Worm (Caenorhabditis elegans) whole organism, late embryonic: ENCODE measurements around the gene pgl-3.
"Not testable (repeated sequence)": the region's sequence is repeated elsewhere in the genome, so short reads cannot be mapped to it uniquely, and the experiment has no call there.

Experiments used
- C38D4.7 ChIP-seq: fragments of 200-800 bp; sonication (Bioruptor generic); optimal IDR thresholded peaks from 2 replicates; lab custom pipeline; 2018; ENCODE audit warnings: mild to moderate bottlenecking, missing genetic modification characterization, moderate library complexity, missing compliant biosample characterization
- F13H6.1 ChIP-seq: sonication (generic microtip); optimal IDR thresholded peaks from 2 replicates; lab custom pipeline; 2016; ENCODE audit warnings: missing genetic modification characterization, missing compliant biosample characterization
- T23F11.4 ChIP-seq: fragments of 200-800 bp; sonication (Bioruptor generic); optimal IDR thresholded peaks from 2 replicates; lab custom pipeline; 2018; ENCODE audit warnings: mild to moderate bottlenecking, missing genetic modification characterization, missing compliant biosample characterization
- ahr-1 ChIP-seq: sonication (generic microtip); optimal IDR thresholded peaks from 2 replicates; lab custom pipeline; 2016; ENCODE audit warnings: missing genetic modification characterization, missing compliant biosample characterization
- ceh-14 ChIP-seq: sonication (generic microtip); optimal IDR thresholded peaks from 2 replicates; lab custom pipeline; 2016; ENCODE audit warnings: missing genotype, missing genetic modification characterization, missing compliant biosample characterization
- ceh-18 ChIP-seq: sonication (generic microtip); optimal IDR thresholded peaks from 2 replicates; lab custom pipeline; 2016; ENCODE audit warnings: missing genetic modification characterization, missing compliant biosample characterization
- ceh-19 ChIP-seq: fragments of 200-800 bp; sonication (Bioruptor generic); optimal IDR thresholded peaks from 2 replicates; lab custom pipeline; 2018; ENCODE audit warnings: mild to moderate bottlenecking, missing genetic modification characterization, missing compliant biosample characterization
- ceh-2 ChIP-seq: sonication (generic microtip); optimal IDR thresholded peaks from 2 replicates; lab custom pipeline; 2016; ENCODE audit warnings: missing genotype, missing genetic modification characterization, missing compliant biosample characterization
- ceh-22 ChIP-seq: sonication (generic microtip); optimal IDR thresholded peaks from 2 replicates; lab custom pipeline; 2017; ENCODE audit warnings: missing biosample characterization, missing genetic modification characterization
- ceh-24 ChIP-seq: sonication (generic microtip); optimal IDR thresholded peaks from 2 replicates; lab custom pipeline; 2016; ENCODE audit warnings: mild to moderate bottlenecking, missing genetic modification characterization, missing compliant biosample characterization
- ceh-31 ChIP-seq: sonication (generic microtip); optimal IDR thresholded peaks from 2 replicates; lab custom pipeline; 2016; ENCODE audit warnings: missing genetic modification characterization, missing compliant biosample characterization
- ceh-48 ChIP-seq: sonication (generic microtip); optimal IDR thresholded peaks from 2 replicates; lab custom pipeline; 2016; ENCODE audit warnings: missing genetic modification characterization, inconsistent platforms, missing compliant biosample characterization
- ceh-6 ChIP-seq: fragments of 200-800 bp; sonication (Bioruptor generic); optimal IDR thresholded peaks from 2 replicates; lab custom pipeline; 2018; ENCODE audit warnings: mild to moderate bottlenecking, missing genetic modification characterization, missing compliant biosample characterization
- che-1 ChIP-seq: sonication (generic microtip); optimal IDR thresholded peaks from 2 replicates; lab custom pipeline; 2016; ENCODE audit warnings: mild to moderate bottlenecking, missing genetic modification characterization, missing compliant biosample characterization
- elt-2 ChIP-seq: sonication (generic microtip); optimal IDR thresholded peaks from 2 replicates; lab custom pipeline; 2016; ENCODE audit warnings: missing genetic modification reagents, missing genetic modification characterization, missing compliant biosample characterization
- hlh-15 ChIP-seq: sonication (generic microtip); optimal IDR thresholded peaks from 2 replicates; lab custom pipeline; 2016; ENCODE audit warnings: missing genetic modification characterization, missing compliant biosample characterization
- hlh-6 ChIP-seq: sonication (generic microtip); optimal IDR thresholded peaks from 2 replicates; lab custom pipeline; 2016; ENCODE audit warnings: missing genotype, missing genetic modification characterization, missing compliant biosample characterization
- hlh-8 ChIP-seq: sonication (generic microtip); optimal IDR thresholded peaks from 2 replicates; lab custom pipeline; 2016; ENCODE audit warnings: missing genotype, missing genetic modification characterization, missing compliant biosample characterization
- nhr-232 ChIP-seq: sonication (generic microtip); optimal IDR thresholded peaks from 2 replicates; lab custom pipeline; 2016; ENCODE audit warnings: missing genetic modification characterization, missing compliant biosample characterization
- npax-4 ChIP-seq: sonication (generic microtip); optimal IDR thresholded peaks from 2 replicates; lab custom pipeline; 2016; ENCODE audit warnings: missing genetic modification characterization, missing compliant biosample characterization
- odd-2 ChIP-seq: sonication (generic microtip); optimal IDR thresholded peaks from 2 replicates; lab custom pipeline; 2017; ENCODE audit warnings: antibody characterized with exemption, mild to moderate bottlenecking, missing genetic modification characterization, missing compliant biosample characterization
- pag-3 ChIP-seq: sonication (generic microtip); optimal IDR thresholded peaks from 2 replicates; lab custom pipeline; 2016; ENCODE audit warnings: missing compliant biosample characterization, missing genetic modification characterization, borderline replicate concordance
- pha-4 ChIP-seq: fragments of 150-350 bp; optimal IDR thresholded peaks from 2 replicates; lab custom pipeline; 2018; ENCODE audit warnings: missing biosample characterization, missing genetic modification reagents, missing genetic modification characterization
- pros-1 ChIP-seq: fragments of 150-350 bp; optimal IDR thresholded peaks from 2 replicates; lab custom pipeline; 2014; ENCODE audit warnings: missing biosample characterization, missing genetic modification reagents, missing genetic modification characterization
- rnt-1 ChIP-seq: sonication (generic microtip); optimal IDR thresholded peaks from 2 replicates; lab custom pipeline; 2016; ENCODE audit warnings: missing genetic modification characterization, missing compliant biosample characterization
- sdc-2 ChIP-seq: sonication (generic microtip); optimal IDR thresholded peaks from 2 replicates; lab custom pipeline; 2016; ENCODE audit warnings: missing genotype, missing genetic modification characterization, missing compliant biosample characterization
- sox-4 ChIP-seq: sonication (generic microtip); optimal IDR thresholded peaks from 2 replicates; lab custom pipeline; 2017; ENCODE audit warnings: mild to moderate bottlenecking, missing genetic modification characterization, inconsistent platforms, missing compliant biosample characterization
- tbx-2 ChIP-seq: sonication (generic microtip); optimal IDR thresholded peaks from 2 replicates; lab custom pipeline; 2016; ENCODE audit warnings: missing genetic modification characterization, missing compliant biosample characterization
- tbx-7 ChIP-seq: sonication (generic microtip); optimal IDR thresholded peaks from 2 replicates; lab custom pipeline; 2016; ENCODE audit warnings: missing genotype, missing genetic modification characterization, missing compliant biosample characterization
- unc-86 ChIP-seq: sonication (generic microtip); optimal IDR thresholded peaks from 2 replicates; lab custom pipeline; 2016; ENCODE audit warnings: missing genetic modification characterization, missing compliant biosample characterization
- zip-5 ChIP-seq: sonication (generic microtip); optimal IDR thresholded peaks from 2 replicates; lab custom pipeline; 2016; ENCODE audit warnings: missing genetic modification characterization, missing compliant biosample characterization

pgl-3 gene

ce11 chrV:4754684-4755211 is 1.0 kb upstream of the pgl-3 start:
- TF ChIP-seq tbx-7 (tag; lab: Kevin White, UChicago) (no peak), ceh-48 (no peak), nhr-232 (tag; lab: Kevin White, UChicago) (no peak), F13H6.1 (tag; lab: Kevin White, UChicago) (no peak), ceh-24 (tag; lab: Kevin White, UChicago) (no peak), ahr-1 (tag; lab: Kevin White, UChicago) (no peak), zip-5 (no peak)

- TF ChIP-seq ceh-2 (tag; lab: Kevin White, UChicago) (no peak), ceh-19 (GFP tag; lab: Kevin White, UChicago) (no peak), hlh-8 (tag; lab: Kevin White, UChicago) (no peak), npax-4 (tag; lab: Kevin White, UChicago) (no peak), ceh-14 (tag; lab: Kevin White, UChicago) (no peak)
Measured at ce11 chrV:4758019-4758418, 2.2 kb downstream of the pgl-3 start.

DNA sequence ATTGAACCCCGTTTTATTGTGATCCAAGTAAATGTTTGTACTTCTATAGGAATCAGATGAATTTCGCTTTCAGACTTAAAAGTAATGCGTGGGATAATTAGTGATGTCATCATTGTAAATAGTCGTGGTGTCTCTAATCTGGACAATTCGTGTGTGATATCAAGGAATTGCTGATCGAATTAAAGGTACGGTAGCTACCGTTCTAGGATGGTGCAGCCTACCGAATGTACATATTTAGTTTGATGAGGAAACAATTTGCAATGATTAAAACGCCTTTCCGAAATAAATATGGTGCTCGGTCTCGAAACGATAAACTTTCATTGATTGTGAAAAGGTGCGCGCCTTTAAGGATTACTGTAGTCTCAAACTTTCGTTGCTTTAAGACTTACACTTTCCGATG is 2.8 kb downstream of the pgl-3 start:
- TF ChIP-seq sox-4 (tag; lab: Kevin White, UChicago) = no peak
- TF ChIP-seq hlh-6 = no peak
- no peak for TF ChIP-seq hlh-15 (tag; lab: Kevin White, UChicago)
- TF ChIP-seq pros-1 (tag; lab: Kevin White, UChicago) = no peak
- TF ChIP-seq ceh-22 (tag; lab: Kevin White, UChicago) = no peak
- no peak for TF ChIP-seq unc-86 (tag; lab: Kevin White, UChicago)
- no peak for TF ChIP-seq C38D4.7 (GFP tag; lab: Kevin White, UChicago)
- TF ChIP-seq tbx-2 (tag; lab: Kevin White, UChicago) = no peak
- TF ChIP-seq pha-4 (tag; lab: Kevin White, UChicago) = no peak
- TF ChIP-seq, all 69 proteins: peak for 0

DNA sequence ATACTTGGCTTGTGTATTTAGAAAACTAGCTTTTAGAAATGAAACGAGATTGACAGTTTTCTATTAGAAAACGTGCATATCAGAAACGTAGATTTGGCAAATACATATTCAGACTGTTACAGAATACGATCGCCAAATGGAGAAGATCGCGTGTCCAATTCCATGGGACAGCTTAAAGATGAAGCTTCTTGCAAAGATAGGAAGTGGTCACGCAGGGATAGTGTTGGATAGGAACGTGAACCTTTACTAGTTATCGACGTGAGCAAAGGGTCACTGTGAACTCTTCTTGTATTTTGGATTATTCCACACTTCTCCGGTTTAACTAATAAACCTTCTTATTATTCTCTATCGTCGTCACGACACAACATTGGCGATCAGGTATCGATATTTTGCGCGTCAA is 4.9 kb downstream of the pgl-3 start, which contains the start of gene bgnt-1.4:
Gene bgnt-1.4 (plus strand): TSS at position 301 of the 400 bp plus-strand sequence.
- not testable (repeated sequence) for TF ChIP-seq sdc-2, ceh-18, odd-2 (tag; lab: Kevin White, UChicago)

DNA sequence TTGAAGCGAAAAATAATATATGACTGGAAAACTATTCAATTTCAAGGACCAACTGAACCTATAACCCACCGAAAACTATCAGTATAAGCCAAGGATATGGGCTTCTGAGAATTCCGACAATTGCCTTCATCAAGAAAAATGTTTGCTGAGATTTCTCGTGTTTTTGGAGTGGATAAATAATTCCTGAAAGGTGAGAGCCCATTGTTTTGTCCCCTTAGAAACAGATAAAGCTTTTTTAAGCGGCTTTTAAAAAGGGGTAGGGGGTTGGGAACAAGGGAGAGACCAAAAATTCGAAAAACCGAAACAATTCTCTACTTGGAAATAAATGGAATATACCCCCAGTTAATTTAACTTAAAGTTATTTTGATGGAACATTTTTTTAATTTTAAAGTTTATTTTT is 10.7 kb downstream of the pgl-3 start, which contains the start of gene C18G1.8:
Gene C18G1.8 (minus strand): TSS at position 101 of the 400 bp plus-strand sequence.
- TF ChIP-seq T23F11.4 (GFP tag; lab: Kevin White, UChicago) (no peak), pag-3 (no peak), nhr-232 (tag; lab: Kevin White, UChicago) (no peak), hlh-8 (tag; lab: Kevin White, UChicago) (no peak), rnt-1 (tag; lab: Kevin White, UChicago) (no peak), che-1 (tag; lab: Kevin White, UChicago) (no peak), ceh-31 (tag; lab: Kevin White, UChicago) (no peak), ceh-48 (no peak)

ce11 chrV:4769633-4770032 is 13.9 kb downstream of the pgl-3 start, which contains the start of gene C18G1.9:
Gene C18G1.9, minus strand, starts transcription at chrV:4769733.
- TF ChIP-seq F13H6.1 (tag; lab: Kevin White, UChicago) = no peak

DNA sequence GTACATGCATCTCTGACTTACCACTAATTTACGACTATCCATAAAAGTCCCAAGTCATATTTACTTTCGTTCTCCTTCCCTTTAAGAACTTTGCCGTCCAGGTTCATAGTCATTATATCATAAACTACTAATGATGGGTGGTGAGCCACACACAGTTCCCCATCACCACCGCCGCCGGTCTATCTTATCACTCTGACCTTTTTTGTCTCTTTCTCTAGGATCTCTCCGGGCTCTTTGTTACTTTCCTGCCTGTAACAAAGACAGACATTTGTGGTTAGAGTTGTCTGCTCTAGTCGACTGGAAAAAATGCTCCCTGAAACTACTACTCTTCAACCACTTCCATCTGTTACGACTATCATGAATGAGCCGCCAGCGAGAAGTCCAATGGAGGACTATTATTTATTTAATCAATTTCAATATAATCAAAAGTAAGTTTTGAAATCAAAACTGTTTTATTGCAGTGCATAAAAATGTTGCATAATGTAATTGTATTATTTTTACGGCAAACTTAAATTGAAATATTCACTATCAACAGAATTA is 14.7 kb downstream of the pgl-3 start, which contains the start of gene elt-7:
Gene elt-7 (plus strand): TSS at position 263 of the 540 bp plus-strand sequence.
- TF ChIP-seq ceh-6 (GFP tag; lab: Kevin White, UChicago) (no peak), elt-2 (tag; lab: Kevin White, UChicago) (peak; percentile 52)
- TF ChIP-seq, all 69 proteins: peak for 1
